Fruit fly (Drosophila melanogaster): ENCODE data around the gene Ggamma30A.

Ggamma30A gene

dm6 chr2L:9207133-9207532 is 49.2 kb upstream of the Ggamma30A start (continued):
- no peak for TF ChIP-seq pita (GFP tag; optimal IDR thresholded peaks at IDR 0.05)
- TF ChIP-seq Hand (GFP tag; optimal IDR thresholded peaks at IDR 0.05), result no peak
- TF ChIP-seq Rfx (GFP tag; IDR thresholded peaks at IDR 0.05), result no peak
- TF ChIP-seq CG34376 (GFP tag; optimal IDR thresholded peaks at IDR 0.05), result no peak
- TF ChIP-seq CG13775 (GFP tag; optimal IDR thresholded peaks at IDR 0.05), result no peak
- no peak for TF ChIP-seq Bdp1 (GFP tag; optimal IDR thresholded peaks at IDR 0.05)
- no peak for TF ChIP-seq CG6765 (GFP tag; optimal IDR thresholded peaks at IDR 0.05)
- TF ChIP-seq tin (GFP tag; optimal IDR thresholded peaks at IDR 0.05), result no peak
- TF ChIP-seq gfzf (GFP tag; optimal IDR thresholded peaks at IDR 0.05), result no peak
- TF ChIP-seq CG17802 (tag; optimal IDR thresholded peaks at IDR 0.05), result peak; percentile 8
- TF ChIP-seq Xbp1 (GFP tag; optimal IDR thresholded peaks at IDR 0.05), result peak; percentile 46
- TF ChIP-seq CG12219 (GFP tag; optimal IDR thresholded peaks at IDR 0.05), result peak; percentile 22
- peak; percentile 46 for TF ChIP-seq CG6254 (GFP tag; optimal IDR thresholded peaks at IDR 0.05)
- no peak for TF ChIP-seq crol (GFP tag; IDR thresholded peaks at IDR 0.05)
- no peak for TF ChIP-seq lbe (GFP tag; optimal IDR thresholded peaks at IDR 0.05)
- peak in 1 of 2 experiments; percentile 82 for TF ChIP-seq Hr51 (GFP tag; optimal IDR thresholded peaks at IDR 0.05)
- TF ChIP-seq az2 (GFP tag; optimal IDR thresholded peaks at IDR 0.05), result peak; percentile 30
- TF ChIP-seq CG11560 (tag; IDR thresholded peaks at IDR 0.05), result no peak
- no peak for TF ChIP-seq CG17568 (GFP tag; optimal IDR thresholded peaks at IDR 0.05)
- TF ChIP-seq vvl (GFP tag; IDR thresholded peaks at IDR 0.05), result 0 out of 2 replicates have a peak, but pooled peaks have one; percentile 18
- TF ChIP-seq CG18476 (GFP tag; optimal IDR thresholded peaks at IDR 0.05), result no peak
- peak; percentile 73 to 76 for TF ChIP-seq bsh (GFP tag; optimal IDR thresholded peaks at IDR 0.05)
- TF ChIP-seq org-1 (GFP tag; optimal IDR thresholded peaks at IDR 0.05), result peak; percentile 15
- TF ChIP-seq CG11093 (GFP tag; IDR thresholded peaks at IDR 0.05), result 0 out of 3 replicates have a peak, but pooled peaks have one; percentile 26
- TF ChIP-seq CG12769 (tag; optimal IDR thresholded peaks at IDR 0.05), result no peak
- TF ChIP-seq pzg (GFP tag; optimal IDR thresholded peaks at IDR 0.05), result no peak
- TF ChIP-seq fd3F (GFP tag; optimal IDR thresholded peaks at IDR 0.05), result no peak
- TF ChIP-seq CG11695 (GFP tag; IDR thresholded peaks at IDR 0.05), result no peak
- TF ChIP-seq row (GFP tag; IDR thresholded peaks at IDR 0.05), result peak; percentile 30; the same call in 2 of the 3 replicates
- TF ChIP-seq zen (tag; optimal IDR thresholded peaks at IDR 0.05), result no peak
- no peak for TF ChIP-seq CG12155 (GFP tag; optimal IDR thresholded peaks at IDR 0.05)
- no peak for TF ChIP-seq CG12236 (GFP tag; optimal IDR thresholded peaks at IDR 0.05)
- TF ChIP-seq en (GFP tag; optimal IDR thresholded peaks at IDR 0.05), result no peak
- no peak for TF ChIP-seq CG8944 (GFP tag; optimal IDR thresholded peaks at IDR 0.05)
- no peak for TF ChIP-seq CG2116 (GFP tag; optimal IDR thresholded peaks at IDR 0.05)
- TF ChIP-seq CG8359 (GFP tag; optimal IDR thresholded peaks at IDR 0.05; ENCODE audit: borderline replicate concordance), result no peak
- TF ChIP-seq CG13287 (GFP tag; IDR thresholded peaks at IDR 0.05; ENCODE audit: partially characterized antibody), result no peak
- no peak for TF ChIP-seq Atf6 (GFP tag; IDR thresholded peaks at IDR 0.05)
- TF ChIP-seq schlank (tag; optimal IDR thresholded peaks at IDR 0.05), result no peak
- TF ChIP-seq sd (tag; optimal IDR thresholded peaks at IDR 0.05), result peak; percentile 28
- no peak for TF ChIP-seq Hr39 (optimal IDR thresholded peaks at IDR 0.05)
- no peak for TF ChIP-seq B-H2 (GFP tag; optimal IDR thresholded peaks at IDR 0.05)
- TF ChIP-seq ham (GFP tag; IDR thresholded peaks at IDR 0.05), result no peak
- no peak for TF ChIP-seq hbn (GFP tag; IDR thresholded peaks at IDR 0.05; ENCODE audit: partially characterized antibody)
- peak; percentile 58 for TF ChIP-seq CG2875 (GFP tag; optimal IDR thresholded peaks at IDR 0.05)
- no peak for TF ChIP-seq hb (GFP tag; IDR thresholded peaks at IDR 0.05; ENCODE audit: partially characterized antibody)
- no peak; the same call in 1 of the 2 replicates for TF ChIP-seq sisA (GFP tag; IDR thresholded peaks at IDR 0.05)
- no peak for TF ChIP-seq ems (GFP tag; optimal IDR thresholded peaks at IDR 0.05)
- no peak for TF ChIP-seq CG10321 (GFP tag; IDR thresholded peaks at IDR 0.05)
- no peak for TF ChIP-seq sna (GFP tag; IDR thresholded peaks at IDR 0.05; ENCODE audit: partially characterized antibody)
- no peak for TF ChIP-seq Hmr (GFP tag; optimal IDR thresholded peaks at IDR 0.05)
